Worm (Caenorhabditis elegans) whole organism, late embryonic: ENCODE data around the gene gst-21.

Source experiments
- F13H6.1 ChIP-seq: sonication (generic microtip); optimal IDR thresholded peaks from 2 replicates; lab custom pipeline; 2016; ENCODE audit warnings: missing genetic modification characterization, missing compliant biosample characterization
- ceh-19 ChIP-seq: fragments of 200-800 bp; sonication (Bioruptor generic); optimal IDR thresholded peaks from 2 replicates; lab custom pipeline; 2018; ENCODE audit warnings: mild to moderate bottlenecking, missing genetic modification characterization, missing compliant biosample characterization
- ceh-2 ChIP-seq: sonication (generic microtip); optimal IDR thresholded peaks from 2 replicates; lab custom pipeline; 2016; ENCODE audit warnings: missing genotype, missing genetic modification characterization, missing compliant biosample characterization
- dmd-4 ChIP-seq: sonication (generic microtip); optimal IDR thresholded peaks from 2 replicates; lab custom pipeline; 2016; ENCODE audit warnings: borderline replicate concordance, missing genetic modification characterization, missing compliant biosample characterization
- elt-4 ChIP-seq: sonication (generic microtip); optimal IDR thresholded peaks from 2 replicates; lab custom pipeline; 2016; ENCODE audit warnings: missing genetic modification characterization, missing compliant biosample characterization
- fkh-10 ChIP-seq: fragments of 150-350 bp; optimal IDR thresholded peaks from 2 replicates; lab custom pipeline; 2014; ENCODE audit warnings: missing biosample characterization, missing genetic modification reagents, missing genetic modification characterization
- gmeb-2 ChIP-seq: sonication (generic microtip); optimal IDR thresholded peaks from 2 replicates; lab custom pipeline; 2016; ENCODE audit warnings: missing genetic modification characterization, inconsistent platforms, missing compliant biosample characterization
- nfya-1 ChIP-seq: sonication (generic microtip); optimal IDR thresholded peaks from 2 replicates; lab custom pipeline; 2017; ENCODE audit warnings: missing genetic modification characterization, mild to moderate bottlenecking, missing compliant biosample characterization, antibody characterized with exemption, moderate library complexity
- pax-1 ChIP-seq: fragments of 150-350 bp; optimal IDR thresholded peaks from 2 replicates; lab custom pipeline; 2014; ENCODE audit warnings: missing biosample characterization, missing genetic modification characterization
- pros-1 ChIP-seq: fragments of 150-350 bp; optimal IDR thresholded peaks from 2 replicates; lab custom pipeline; 2014; ENCODE audit warnings: missing biosample characterization, missing genetic modification reagents, missing genetic modification characterization
- tbx-7 ChIP-seq: sonication (generic microtip); optimal IDR thresholded peaks from 2 replicates; lab custom pipeline; 2016; ENCODE audit warnings: missing genotype, missing genetic modification characterization, missing compliant biosample characterization
- unc-3 ChIP-seq, 2 experiments: fragments of 200-800 bp in 1 of 2; sonication (Bioruptor generic) in 1 of 2; sonication (generic microtip) in 1 of 2; conservative IDR thresholded peaks in 1 of 2; optimal IDR thresholded peaks in 1 of 2; 2 replicates each; pipeline versions ENCODE4 v1.3.6 to Lab custom; 2016 to 2022; ENCODE audit warnings: missing compliant biosample characterization in 2 of 2, missing genetic modification characterization in 2 of 2, missing genetic modification reagents in 1 of 2
- unc-86 ChIP-seq: sonication (generic microtip); optimal IDR thresholded peaks from 2 replicates; lab custom pipeline; 2016; ENCODE audit warnings: missing genetic modification characterization, missing compliant biosample characterization

DNA sequence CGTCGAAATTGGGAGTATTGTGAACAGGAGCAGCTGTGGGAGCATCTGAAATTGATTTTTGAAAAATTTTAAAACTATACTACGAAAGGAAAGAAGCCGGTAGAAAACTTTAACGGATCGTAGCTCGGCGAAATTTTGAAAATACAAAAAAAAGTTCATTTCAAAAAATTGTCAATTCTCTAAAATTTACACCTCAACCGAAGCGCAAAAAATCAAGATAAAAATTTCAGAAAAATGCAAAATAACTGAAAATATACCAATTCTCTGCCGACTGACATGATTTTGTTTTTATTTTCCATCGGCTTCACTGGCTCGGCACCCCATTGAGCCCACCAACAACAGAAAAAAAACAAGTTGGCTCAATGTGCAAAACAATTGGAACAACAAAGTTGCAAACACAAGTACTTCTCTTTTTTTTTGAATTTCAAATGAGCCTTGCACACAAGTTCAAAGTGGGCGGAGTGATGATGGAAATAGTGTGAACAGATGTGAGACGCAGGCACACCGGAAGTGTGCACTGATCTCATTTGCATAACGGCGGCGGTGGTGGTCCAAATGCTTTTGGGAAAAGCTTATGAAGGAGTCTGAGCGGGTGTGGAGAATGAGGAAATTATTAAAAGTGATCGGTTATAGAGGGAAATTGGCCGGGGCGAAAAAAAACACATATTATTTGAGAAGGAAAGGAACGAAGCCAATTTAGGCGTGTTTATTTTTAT is 43.2 kb upstream of the gst-21 start, which contains the start of gene F36H9.7:
- TF ChIP-seq fkh-10 (GFP tag; lab: Kevin White, UChicago) (no peak), pax-1 (tag; lab: Kevin White, UChicago) (no peak), unc-3 (GFP tag; conservative IDR thresholded peaks at IDR 0.05; lab: Robert Waterston, UW) (no peak), unc-3 (tag; optimal IDR thresholded peaks at IDR 0.05; lab: Kevin White, UChicago) (no peak), gmeb-2 (tag; lab: Kevin White, UChicago) (no peak), dmd-4 (no peak), unc-86 (tag; lab: Kevin White, UChicago) (no peak), elt-4 (tag; lab: Kevin White, UChicago) (no peak), ceh-19 (no peak), F13H6.1 (tag; lab: Kevin White, UChicago) (no peak), pros-1 (tag; lab: Kevin White, UChicago) (no peak), ceh-2 (tag; lab: Kevin White, UChicago) (no peak), tbx-7 (tag; lab: Kevin White, UChicago) (no peak), nfya-1 (tag; lab: Kevin White, UChicago) (no peak)
